Fruit fly (Drosophila melanogaster) whole organism, embryonic: ENCODE results near the gene CG33127.

Experiments
- Abd-B ChIP-seq: fragments of 200-800 bp; sonication (Bioruptor generic); optimal IDR thresholded peaks from 2 replicates; lab custom pipeline; 2018; ENCODE audit warnings: missing biosample characterization, mild to moderate bottlenecking, missing genetic modification characterization, moderate library complexity
- Awh ChIP-seq: fragments of 200-800 bp; sonication (Bioruptor generic); IDR thresholded peaks from 2 replicates; pipeline ENCODE4, ENCODE4 v1.3.6; 2022; ENCODE audit warnings: missing biosample characterization, missing genetic modification characterization
- Bgb ChIP-seq: fragments of 200-800 bp; sonication (Bioruptor generic); IDR thresholded peaks from 2 replicates; pipeline ENCODE4 v1.3.6; 2022; ENCODE audit warnings: missing biosample characterization, missing genetic modification characterization; ENCODE audit not compliant: partially characterized antibody
- CG10274 ChIP-seq: fragments of 200-800 bp; sonication (Bioruptor generic); optimal IDR thresholded peaks from 3 replicates; lab custom pipeline; 2017; ENCODE audit warnings: missing biosample characterization, mild to moderate bottlenecking, missing genetic modification characterization
- CG10654 ChIP-seq: fragments of 200-800 bp; sonication (Bioruptor generic); optimal IDR thresholded peaks from 2 replicates; lab custom pipeline; 2016; ENCODE audit warnings: missing biosample characterization, missing genetic modification characterization
- CG10959 ChIP-seq: fragments of 200-800 bp; sonication (Bioruptor generic); IDR thresholded peaks from 2 replicates; pipeline ENCODE4 v1.3.6; 2022; ENCODE audit warnings: missing biosample characterization, missing genetic modification characterization
- CG11695 ChIP-seq: fragments of 200-800 bp; sonication (Bioruptor generic); IDR thresholded peaks from 3 replicates; pipeline ENCODE4 v1.3.6; 2022; ENCODE audit warnings: missing biosample characterization, missing genetic modification characterization
- CG13296 ChIP-seq: fragments of 200-800 bp; sonication (Bioruptor generic); optimal IDR thresholded peaks from 3 replicates; lab custom pipeline; 2018; ENCODE audit warnings: missing biosample characterization, mild to moderate bottlenecking, missing genetic modification characterization
- CG14014 ChIP-seq: fragments of 200-800 bp; sonication (Bioruptor generic); IDR thresholded peaks from 2 replicates; pipeline ENCODE4 v1.3.6; 2022; ENCODE audit warnings: missing biosample characterization, missing genetic modification characterization
- CG15601 ChIP-seq: fragments of 200-800 bp; sonication (Bioruptor generic); optimal IDR thresholded peaks from 3 replicates; lab custom pipeline; 2019; ENCODE audit warnings: missing biosample characterization, mild to moderate bottlenecking, missing genetic modification characterization, moderate library complexity
- CG16779 ChIP-seq: fragments of 200-800 bp; sonication (Bioruptor generic); IDR thresholded peaks from 2 replicates; pipeline ENCODE4 v1.3.6; 2022; ENCODE audit warnings: missing biosample characterization, missing genetic modification characterization
- CG1792 ChIP-seq: fragments of 200-800 bp; sonication (Bioruptor generic); optimal IDR thresholded peaks from 2 replicates; lab custom pipeline; 2016; ENCODE audit warnings: missing biosample characterization, missing genetic modification characterization
- CG2889 ChIP-seq: fragments of 200-800 bp; sonication (Bioruptor generic); IDR thresholded peaks from 3 replicates; pipeline ENCODE4 v1.3.6; 2022; ENCODE audit warnings: missing biosample characterization, missing genetic modification characterization
- CG30020 ChIP-seq: fragments of 200-800 bp; optimal IDR thresholded peaks from 2 replicates; lab custom pipeline; 2019; ENCODE audit warnings: missing biosample characterization, mild to moderate bottlenecking, missing genetic modification characterization, moderate library complexity
- CG34422 ChIP-seq: fragments of 200-800 bp; sonication (Bioruptor generic); IDR thresholded peaks from 3 replicates; pipeline ENCODE4 v1.3.6; 2022; ENCODE audit warnings: missing biosample characterization, missing genetic modification characterization
- CG3995 ChIP-seq: fragments of 200-800 bp; sonication (Bioruptor generic); optimal IDR thresholded peaks from 3 replicates; lab custom pipeline; 2016; ENCODE audit warnings: missing biosample characterization, missing genetic modification characterization
- CG4328 ChIP-seq: fragments of 200-800 bp; sonication (Bioruptor generic); optimal IDR thresholded peaks from 3 replicates; lab custom pipeline; 2017; ENCODE audit warnings: missing biosample characterization, missing genetic modification reagents, missing genetic modification characterization
- CG4404 ChIP-seq: fragments of 200-800 bp; sonication (Bioruptor generic); IDR thresholded peaks from 2 replicates; pipeline ENCODE4 v1.3.6; 2022; ENCODE audit warnings: missing biosample characterization, missing genetic modification characterization
- CG4617 ChIP-seq: fragments of 200-800 bp; sonication (Bioruptor generic); optimal IDR thresholded peaks from 3 replicates; lab custom pipeline; 2016; ENCODE audit warnings: missing biosample characterization, missing genetic modification characterization, borderline replicate concordance
- CG7357 ChIP-seq: fragments of 200-800 bp; sonication (Bioruptor generic); IDR thresholded peaks from 3 replicates; pipeline ENCODE4 v1.3.6; 2022; ENCODE audit warnings: missing biosample characterization, missing genetic modification characterization
- CG7372 ChIP-seq: fragments of 200-800 bp; sonication (Bioruptor generic); IDR thresholded peaks from 2 replicates; pipeline ENCODE4 v1.3.6; 2022; ENCODE audit warnings: missing biosample characterization, missing genetic modification characterization
- CG8089 ChIP-seq: fragments of 200-800 bp; sonication (Bioruptor generic); optimal IDR thresholded peaks from 3 replicates; lab custom pipeline; 2016; ENCODE audit warnings: missing biosample characterization, missing genetic modification characterization
- CG9609 ChIP-seq: fragments of 200-800 bp; sonication (Bioruptor generic); optimal IDR thresholded peaks from 3 replicates; lab custom pipeline; 2016; ENCODE audit warnings: missing biosample characterization, missing genetic modification characterization
- CG9797 ChIP-seq: fragments of 200-800 bp; sonication (Bioruptor generic); optimal IDR thresholded peaks from 3 replicates; lab custom pipeline; 2018; ENCODE audit warnings: missing biosample characterization, mild to moderate bottlenecking, missing genetic modification characterization
- CG9876 ChIP-seq: fragments of 200-800 bp; sonication (Bioruptor generic); optimal IDR thresholded peaks from 2 replicates; lab custom pipeline; 2016; ENCODE audit warnings: missing biosample characterization, missing genetic modification characterization
- Eip74EF ChIP-seq, 2 experiments: fragments of 200-800 bp in 1 of 2; fragments of >200 bp in 1 of 2; sonication (Bioruptor generic) in 1 of 2; optimal IDR thresholded peaks; 2 replicates each; lab custom pipeline; 2017 to 2019; ENCODE audit warnings: missing biosample characterization in 2 of 2, missing genetic modification characterization in 2 of 2, mild to moderate bottlenecking in 1 of 2, moderate library complexity in 1 of 2
- Fer1 ChIP-seq: fragments of 200-800 bp; sonication (Bioruptor generic); optimal IDR thresholded peaks from 2 replicates; lab custom pipeline; 2017; ENCODE audit warnings: missing biosample characterization, mild to moderate bottlenecking, missing genetic modification characterization
- Hr3 ChIP-seq: fragments of 200-800 bp; sonication (Bioruptor generic); optimal IDR thresholded peaks from 3 replicates; lab custom pipeline; 2016; ENCODE audit warnings: missing biosample characterization, missing genetic modification characterization
- Hr39 ChIP-seq: fragments of >200 bp; optimal IDR thresholded peaks from 2 replicates; lab custom pipeline; 2017
- MESR4 ChIP-seq: fragments of 200-800 bp; sonication (Bioruptor generic); optimal IDR thresholded peaks from 2 replicates; lab custom pipeline; 2018; ENCODE audit warnings: missing biosample characterization, mild to moderate bottlenecking, missing genetic modification characterization, moderate library complexity
- Mad ChIP-seq: fragments of 200-800 bp; sonication (Bioruptor generic); optimal IDR thresholded peaks from 2 replicates; lab custom pipeline; 2016; ENCODE audit warnings: missing biosample characterization, missing genetic modification characterization
- Max ChIP-seq: fragments of 200-800 bp; sonication (Bioruptor generic); optimal IDR thresholded peaks from 2 replicates; lab custom pipeline; 2016; ENCODE audit warnings: missing biosample characterization, mild to moderate bottlenecking, missing genetic modification characterization
- Mes4 ChIP-seq: fragments of 200-800 bp; sonication (Bioruptor generic); optimal IDR thresholded peaks from 2 replicates; lab custom pipeline; 2016; ENCODE audit warnings: missing biosample characterization, missing genetic modification characterization
- Scr ChIP-seq: fragments of 200-800 bp; sonication (Bioruptor generic); IDR thresholded peaks from 2 replicates; pipeline ENCODE4 v1.3.6; 2022; ENCODE audit warnings: missing biosample characterization, missing genetic modification characterization; ENCODE audit not compliant: partially characterized antibody
- YL-1 ChIP-seq: fragments of 200-800 bp; sonication (Bioruptor generic); optimal IDR thresholded peaks from 3 replicates; lab custom pipeline; 2017; ENCODE audit warnings: missing biosample characterization, mild to moderate bottlenecking, missing genetic modification characterization
- bowl ChIP-seq: fragments of 200-800 bp; sonication (Bioruptor generic); IDR thresholded peaks from 2 replicates; pipeline ENCODE4 v1.3.6; 2022; ENCODE audit warnings: missing biosample characterization, missing genetic modification characterization
- cas ChIP-seq: fragments of 200-800 bp; sonication (Bioruptor generic); IDR thresholded peaks from 2 replicates; pipeline ENCODE4 v1.3.6; 2022; ENCODE audit warnings: missing biosample characterization, missing genetic modification characterization
- crc ChIP-seq: fragments of 200-800 bp; sonication (Bioruptor generic); optimal IDR thresholded peaks from 2 replicates; lab custom pipeline; 2016; ENCODE audit warnings: missing biosample characterization, missing genetic modification characterization
- dimm ChIP-seq: fragments of 200-800 bp; sonication (Bioruptor generic); IDR thresholded peaks from 2 replicates; pipeline ENCODE4 v1.3.6; 2022; ENCODE audit warnings: missing biosample characterization, missing genetic modification characterization
- emc ChIP-seq: fragments of 200-800 bp; sonication (Bioruptor generic); optimal IDR thresholded peaks from 2 replicates; lab custom pipeline; 2016; ENCODE audit warnings: missing biosample characterization, missing genetic modification characterization
- en ChIP-seq: fragments of 200-800 bp; sonication (Bioruptor generic); optimal IDR thresholded peaks from 2 replicates; lab custom pipeline; 2016; ENCODE audit warnings: missing biosample characterization, missing genetic modification characterization
- h ChIP-seq: fragments of >200 bp; optimal IDR thresholded peaks from 2 replicates; lab custom pipeline; 2017
- hb ChIP-seq: fragments of 200-800 bp; sonication (Bioruptor generic); IDR thresholded peaks from 3 replicates; pipeline ENCODE4 v1.3.6; 2022; ENCODE audit warnings: missing biosample characterization, missing genetic modification characterization; ENCODE audit not compliant: partially characterized antibody
- insv ChIP-seq, 2 experiments: fragments of 200-800 bp; sonication (Bioruptor generic); optimal IDR thresholded peaks; 3 replicates each; lab custom pipeline; 2016 to 2018; ENCODE audit warnings: missing biosample characterization in 2 of 2, missing genetic modification characterization in 2 of 2
- jigr1 ChIP-seq: fragments of 200-800 bp; sonication (Bioruptor generic); IDR thresholded peaks from 3 replicates; pipeline ENCODE4 v1.3.6; 2022; ENCODE audit warnings: missing biosample characterization, missing genetic modification characterization
- kni ChIP-seq: fragments of 200-800 bp; sonication (Bioruptor generic); optimal IDR thresholded peaks from 3 replicates; lab custom pipeline; 2017; ENCODE audit warnings: mild to moderate bottlenecking, missing biosample characterization, missing genetic modification reagents, missing genetic modification characterization
- nerfin-2 ChIP-seq: fragments of 200-800 bp; sonication (Bioruptor generic); IDR thresholded peaks from 2 replicates; pipeline ENCODE4 v1.3.6; 2022; ENCODE audit warnings: missing biosample characterization, missing genetic modification characterization; ENCODE audit not compliant: partially characterized antibody
- onecut ChIP-seq: fragments of 200-800 bp; sonication (Bioruptor generic); IDR thresholded peaks from 2 replicates; pipeline ENCODE4 v1.3.6; 2022; ENCODE audit warnings: missing biosample characterization, missing genetic modification characterization
- pb ChIP-seq: fragments of 200-800 bp; sonication (Bioruptor generic); optimal IDR thresholded peaks from 3 replicates; lab custom pipeline; 2016; ENCODE audit warnings: missing biosample characterization, missing genetic modification characterization
- ro ChIP-seq: fragments of 200-800 bp; sonication (Bioruptor generic); IDR thresholded peaks from 2 replicates; pipeline ENCODE4 v1.3.6; 2022; ENCODE audit warnings: missing biosample characterization, missing genetic modification characterization
- so ChIP-seq: fragments of 200-800 bp; sonication (Bioruptor generic); IDR thresholded peaks from 3 replicates; pipeline ENCODE4 v1.3.6; 2022; ENCODE audit warnings: missing biosample characterization, missing genetic modification characterization
- tna ChIP-seq: fragments of 200-800 bp; sonication (Bioruptor generic); IDR thresholded peaks from 2 replicates; pipeline ENCODE4 v1.3.6; 2022; ENCODE audit warnings: missing biosample characterization, missing genetic modification characterization; ENCODE audit not compliant: partially characterized antibody
- ttk ChIP-seq: fragments of 200-800 bp; sonication (Bioruptor generic); IDR thresholded peaks from 2 replicates; pipeline ENCODE4 v2.1.2; 2022; ENCODE audit warnings: missing biosample characterization, missing genetic modification characterization

Gene CG33127

dm6 chr2L:283071-283482 is 38.8 kb upstream of the CG33127 start, which contains the start of gene CG11601 (continued):
- no peak for TF ChIP-seq CG8089 (GFP tag; lab: Kevin White, UChicago)
- no peak for TF ChIP-seq cas (GFP tag; lab: Robert Waterston, UW)
- peak; percentile 38 for TF ChIP-seq CG9876 (GFP tag; lab: Kevin White, UChicago)
- peak; percentile 20 for TF ChIP-seq Mes4
- TF ChIP-seq CG4617, result no peak
- peak; percentile 52 for TF ChIP-seq CG9609 (GFP tag; lab: Kevin White, UChicago)
- TF ChIP-seq h (lab: Kevin White, UChicago), result no peak
- no peak for TF ChIP-seq CG10959 (GFP tag; lab: Robert Waterston, UW)
- no peak for TF ChIP-seq tna
- no peak for TF ChIP-seq ttk (GFP tag; lab: Robert Waterston, UW)
- peak in 1 of 2 experiments; percentile 57 for TF ChIP-seq Eip74EF (GFP tag; optimal IDR thresholded peaks at IDR 0.05; lab: Kevin White, UChicago)
- peak; percentile 26 for TF ChIP-seq Mad (GFP tag; lab: Kevin White, UChicago)
- TF ChIP-seq crc (GFP tag; lab: Kevin White, UChicago), result no peak
- peak; percentile 52; the same call in 1 of the 3 replicates for TF ChIP-seq CG34422 (GFP tag; lab: Robert Waterston, UW)
- peak; percentile 15 for TF ChIP-seq CG30020 (tag; lab: Kevin White, UChicago)
- TF ChIP-seq CG3995, result no peak
- peak; percentile 34 for TF ChIP-seq Scr (GFP tag; lab: Robert Waterston, UW)
- TF ChIP-seq CG1792 (GFP tag; lab: Kevin White, UChicago), result peak; percentile 70
- TF ChIP-seq CG16779 (GFP tag; lab: Robert Waterston, UW), result no peak
- TF ChIP-seq ro, result no peak
- TF ChIP-seq CG10274 (GFP tag; lab: Kevin White, UChicago), result no peak
- peak; percentile 4 for TF ChIP-seq Hr3 (GFP tag; lab: Kevin White, UChicago)
- peak; percentile 24 for TF ChIP-seq kni (GFP tag; lab: Kevin White, UChicago)
- 0 out of 3 replicates have a peak, but pooled peaks have one; percentile 25 for TF ChIP-seq CG11695 (GFP tag; lab: Robert Waterston, UW)
- peak; percentile 30 for TF ChIP-seq MESR4 (GFP tag; lab: Kevin White, UChicago)
- TF ChIP-seq Max, result no peak
- no peak for TF ChIP-seq insv (GFP tag; optimal IDR thresholded peaks at IDR 0.05; lab: Kevin White, UChicago)
- no peak for TF ChIP-seq dimm (GFP tag; lab: Robert Waterston, UW)
- peak; percentile 47 for TF ChIP-seq onecut (GFP tag; lab: Robert Waterston, UW)
- peak; percentile 53 for TF ChIP-seq Bgb (GFP tag; lab: Robert Waterston, UW)
- peak; percentile 14 for TF ChIP-seq CG9797 (GFP tag; lab: Kevin White, UChicago)
- peak; percentile 22 for TF ChIP-seq YL-1 (GFP tag; lab: Kevin White, UChicago)
- no peak for TF ChIP-seq so
- no peak for TF ChIP-seq en
- TF ChIP-seq CG4404 (GFP tag; lab: Robert Waterston, UW), result no peak
- peak; percentile 16 for TF ChIP-seq CG15601 (tag; lab: Kevin White, UChicago)
- TF ChIP-seq emc (GFP tag; lab: Kevin White, UChicago), result peak; percentile 16
- TF ChIP-seq hb (GFP tag; lab: Robert Waterston, UW), result no peak
- TF ChIP-seq CG7357 (GFP tag; lab: Robert Waterston, UW), result peak; percentile 67; the same call in 2 of the 3 replicates
- TF ChIP-seq CG2889 (GFP tag; lab: Robert Waterston, UW), result no peak
- TF ChIP-seq nerfin-2 (GFP tag; lab: Robert Waterston, UW), result no peak
- TF ChIP-seq bowl (GFP tag; lab: Robert Waterston, UW), result no peak
- TF ChIP-seq CG7372 (GFP tag; lab: Robert Waterston, UW), result no peak
- no peak for TF ChIP-seq pb (GFP tag; lab: Kevin White, UChicago)
- peak; percentile 29 for TF ChIP-seq Fer1 (GFP tag; lab: Kevin White, UChicago)
- no peak for TF ChIP-seq Hr39 (lab: Kevin White, UChicago)
- no peak for TF ChIP-seq jigr1 (GFP tag; lab: Robert Waterston, UW)
- TF ChIP-seq Abd-B (GFP tag; lab: Kevin White, UChicago), result peak; percentile 44
- TF ChIP-seq CG10654 (GFP tag; lab: Kevin White, UChicago), result no peak
- no peak for TF ChIP-seq Awh (GFP tag; lab: Robert Waterston, UW)
- no peak for TF ChIP-seq CG4328 (GFP tag; lab: Kevin White, UChicago)
- TF ChIP-seq CG14014, result no peak
- TF ChIP-seq CG13296, result no peak
